Fruit fly (Drosophila melanogaster) whole organism: ENCODE data around the gene Tmep.

Experiments
- CG8478 ChIP-seq: fragments of >200 bp; optimal IDR thresholded peaks from 2 replicates; lab custom pipeline; 2018; ENCODE audit warnings: inconsistent platforms
- Dll ChIP-seq: fragments of >200 bp; optimal IDR thresholded peaks from 2 replicates; lab custom pipeline; 2017
- EcR ChIP-seq, 2 experiments: fragments of >200 bp; optimal IDR thresholded peaks; 2 replicates each; lab custom pipeline; 2017; ENCODE audit warnings: missing biosample characterization in 2 of 2, missing genetic modification characterization in 2 of 2, missing genetic modification reagents in 2 of 2
- psq ChIP-seq: fragments of >200 bp; optimal IDR thresholded peaks from 2 replicates; lab custom pipeline; 2017
- usp ChIP-seq: fragments of >200 bp; optimal IDR thresholded peaks from 2 replicates; lab custom pipeline; 2017; ENCODE audit warnings: missing biosample characterization, missing genetic modification characterization, mixed read lengths

- no peak for TF ChIP-seq CG8478 (lab: Kevin White, UChicago)
- no peak for TF ChIP-seq Dll (lab: Kevin White, UChicago)
- no peak for TF ChIP-seq psq (lab: Kevin White, UChicago)
- TF ChIP-seq usp (GFP tag; lab: Kevin White, UChicago): no peak
- TF ChIP-seq EcR (GFP tag; optimal IDR thresholded peaks at IDR 0.05; lab: Kevin White, UChicago): no peak
These were observed 22.9 kb downstream of the Tmep start for dm6 chr3L:1591692-1592371.
